Worm (Caenorhabditis elegans): ENCODE measurements around the gene epn-1.
A peak's percentile ranks its signal among the peaks of the same experiment; 100 is the strongest.

DNA sequence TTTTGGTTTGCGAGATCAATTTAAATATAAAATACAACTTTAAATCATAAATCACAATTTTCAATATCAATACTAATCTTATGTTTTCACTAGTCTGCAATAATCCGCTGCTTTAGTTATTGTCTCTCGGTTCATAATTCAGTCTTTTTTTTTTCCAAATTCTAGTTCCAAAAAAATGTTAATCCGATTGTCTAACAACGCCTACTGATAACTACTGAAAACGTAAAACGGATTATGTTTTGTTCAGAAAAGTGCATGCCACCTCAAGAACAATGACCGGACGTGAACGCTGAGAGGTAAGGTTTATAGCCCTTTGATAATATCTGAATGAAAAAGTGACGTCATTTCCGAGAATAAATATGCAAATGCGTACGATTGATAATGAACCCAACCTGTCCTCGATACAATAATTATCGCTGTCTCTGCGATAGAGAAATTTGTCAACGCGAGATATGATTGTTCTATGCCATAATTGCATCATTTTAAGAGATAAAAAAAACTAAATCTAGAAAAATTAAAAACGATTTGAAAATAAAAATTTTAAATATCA is 25.0 kb downstream of the epn-1 start, which contains the start of gene sprr-2:
- no peak for TF ChIP-seq peb-1 (tag; optimal IDR thresholded peaks at IDR 0.05)
- TF ChIP-seq ztf-11 (tag; optimal IDR thresholded peaks at IDR 0.05) = no peak
- no peak for TF ChIP-seq unc-62 (GFP tag; optimal IDR thresholded peaks at IDR 0.05)
- TF ChIP-seq zag-1 (tag; optimal IDR thresholded peaks at IDR 0.05) = no peak
- peak; percentile 61 for TF ChIP-seq fos-1 (tag; optimal IDR thresholded peaks at IDR 0.05)
- TF ChIP-seq ceh-82 (tag; optimal IDR thresholded peaks at IDR 0.05) = no peak
- TF ChIP-seq nhr-77 (tag; optimal IDR thresholded peaks at IDR 0.05) = no peak
- TF ChIP-seq ztf-4 (tag; optimal IDR thresholded peaks at IDR 0.05) = no peak
- no peak for TF ChIP-seq snpc-4 (tag; optimal IDR thresholded peaks at IDR 0.05)
- peak; percentile 32 for TF ChIP-seq sma-9 (GFP tag; optimal IDR thresholded peaks at IDR 0.05)
- TF ChIP-seq sma-9 (tag; optimal IDR thresholded peaks at IDR 0.05) = no peak
- TF ChIP-seq F13H6.1 (tag; optimal IDR thresholded peaks at IDR 0.05) = peak; percentile 4
- TF ChIP-seq nhr-11 (tag; optimal IDR thresholded peaks at IDR 0.05) = no peak
- no peak for TF ChIP-seq R02D3.7 (tag; optimal IDR thresholded peaks at IDR 0.05)

All from whole organism, L2 larva.